Fruit fly (Drosophila melanogaster): Measurements from ENCODE around the gene gro.

Gene gro

DNA sequence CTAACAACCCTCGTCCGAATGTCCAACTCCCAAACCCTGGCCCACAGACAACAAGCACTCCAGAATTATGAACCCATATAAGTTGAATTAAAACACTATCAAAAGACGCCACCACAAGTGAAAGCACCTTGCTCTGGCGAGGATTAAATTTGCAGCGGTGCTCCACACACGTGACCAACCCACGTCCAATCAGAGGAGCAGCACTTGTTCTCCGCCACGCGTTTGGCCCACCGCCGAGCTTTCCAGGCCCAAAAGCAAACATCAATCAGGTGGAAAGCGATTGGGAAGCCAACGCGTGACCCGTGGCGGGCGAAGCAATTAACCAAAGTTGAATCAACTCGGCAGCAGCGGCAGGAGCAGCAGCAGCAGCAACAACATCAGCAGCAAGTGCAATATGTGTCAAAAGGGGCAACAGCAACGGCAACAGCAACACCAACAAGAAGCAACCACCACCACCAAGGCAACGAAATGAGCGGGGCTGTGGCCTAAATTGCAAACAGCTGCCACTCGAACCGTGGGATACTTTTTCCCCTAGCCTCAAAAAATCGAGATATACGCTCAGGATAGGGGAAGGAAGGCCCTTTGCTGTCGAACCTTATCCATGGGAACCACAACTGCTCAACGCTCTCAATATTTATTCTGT is 9.4 kb upstream of the gro start:
- no peak for TF ChIP-seq ovo (GFP tag; optimal IDR thresholded peaks at IDR 0.05)
- TF ChIP-seq Clk (GFP tag; optimal IDR thresholded peaks at IDR 0.05) = no peak
- TF ChIP-seq CG14711 (tag; optimal IDR thresholded peaks at IDR 0.05) = no peak
- no peak for TF ChIP-seq CG11617 (GFP tag; optimal IDR thresholded peaks at IDR 0.05)
- no peak for TF ChIP-seq CG7045 (GFP tag; optimal IDR thresholded peaks at IDR 0.05)
- no peak for TF ChIP-seq bab1 (GFP tag; optimal IDR thresholded peaks at IDR 0.05)
- no peak for TF ChIP-seq CG1620 (GFP tag; optimal IDR thresholded peaks at IDR 0.05)
- no peak for TF ChIP-seq Hr96 (GFP tag; optimal IDR thresholded peaks at IDR 0.05)
- TF ChIP-seq tj (GFP tag; optimal IDR thresholded peaks at IDR 0.05) = no peak
- TF ChIP-seq Mnt (GFP tag; optimal IDR thresholded peaks at IDR 0.05) = no peak
- no peak for TF ChIP-seq cic (GFP tag; optimal IDR thresholded peaks at IDR 0.05)
- TF ChIP-seq cnc (optimal IDR thresholded peaks at IDR 0.05) = no peak
- no peak for TF ChIP-seq CG33017 (tag; optimal IDR thresholded peaks at IDR 0.05)
- TF ChIP-seq pad (GFP tag; optimal IDR thresholded peaks at IDR 0.05) = no peak

- no peak for TF ChIP-seq CG1620 (GFP tag; optimal IDR thresholded peaks at IDR 0.05)
- TF ChIP-seq toe (GFP tag; optimal IDR thresholded peaks at IDR 0.05) = no peak
- no peak for TF ChIP-seq cic (GFP tag; optimal IDR thresholded peaks at IDR 0.05)
- TF ChIP-seq CG7101 (tag; optimal IDR thresholded peaks at IDR 0.05) = no peak
Measured at dm6 chr3R:26032611-26033001, 8.9 kb upstream of the gro start.

DNA sequence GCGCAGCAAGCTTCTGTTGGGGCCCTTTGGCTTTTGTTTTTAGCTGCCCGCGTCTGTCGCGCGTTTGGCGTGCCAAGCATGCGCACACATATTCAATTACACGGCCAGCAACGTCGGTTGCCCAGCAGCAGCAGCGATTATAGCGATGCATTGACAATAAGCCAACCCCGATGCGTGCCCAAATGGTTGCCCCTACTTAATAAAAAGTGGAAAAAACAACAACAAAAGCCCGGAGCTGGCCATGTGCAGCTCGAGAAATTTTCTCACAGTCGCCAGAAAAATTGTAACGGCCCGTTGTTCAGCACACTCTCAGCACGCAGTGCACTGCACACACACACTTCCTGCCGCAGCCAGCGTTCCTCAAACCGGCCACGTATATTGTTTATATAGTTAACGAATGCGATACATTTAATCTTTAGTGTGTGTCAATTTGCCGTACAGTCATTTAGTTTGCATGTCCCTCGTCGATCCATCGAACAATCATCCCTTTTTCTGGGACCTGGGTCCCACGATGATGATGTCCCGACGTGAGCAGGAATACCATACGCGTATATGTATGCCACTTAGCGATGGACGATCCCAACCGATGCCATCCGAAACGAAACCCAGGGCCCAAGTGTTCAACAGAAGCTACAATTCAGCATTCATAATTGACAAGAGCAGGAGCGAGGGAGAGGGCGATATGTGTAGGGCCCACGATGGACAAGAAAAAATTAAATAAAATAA is 6.7 kb upstream of the gro start:
- TF ChIP-seq cic (GFP tag; optimal IDR thresholded peaks at IDR 0.05) (no peak), tj (GFP tag; optimal IDR thresholded peaks at IDR 0.05) (peak; percentile 42)

DNA sequence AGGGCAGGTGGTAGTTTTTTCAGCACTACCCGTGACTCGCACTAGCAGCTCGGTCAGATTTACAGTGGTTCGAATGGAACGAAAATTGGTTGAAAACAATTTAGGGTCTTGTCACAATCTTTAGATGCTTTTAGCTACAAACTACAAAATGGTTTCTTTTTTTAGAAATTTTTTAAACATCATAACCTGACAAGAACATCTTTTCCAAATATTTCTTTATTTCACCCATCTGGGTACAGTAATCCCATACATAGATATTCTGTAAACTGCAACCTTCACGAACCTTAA is 6.2 kb upstream of the gro start:
- TF ChIP-seq CG7101 (tag; optimal IDR thresholded peaks at IDR 0.05) (no peak), Clk (GFP tag; optimal IDR thresholded peaks at IDR 0.05) (no peak), CG5204 (GFP tag; optimal IDR thresholded peaks at IDR 0.05) (no peak), bab1 (GFP tag; optimal IDR thresholded peaks at IDR 0.05) (no peak), Mnt (GFP tag; optimal IDR thresholded peaks at IDR 0.05) (no peak), CG1620 (GFP tag; optimal IDR thresholded peaks at IDR 0.05) (no peak), cic (GFP tag; optimal IDR thresholded peaks at IDR 0.05) (no peak), CG12768 (GFP tag; optimal IDR thresholded peaks at IDR 0.05) (no peak), CG14711 (tag; optimal IDR thresholded peaks at IDR 0.05) (no peak), ovo (GFP tag; optimal IDR thresholded peaks at IDR 0.05) (no peak), Hr96 (GFP tag; optimal IDR thresholded peaks at IDR 0.05) (no peak), CG11617 (GFP tag; optimal IDR thresholded peaks at IDR 0.05) (no peak), pad (GFP tag; optimal IDR thresholded peaks at IDR 0.05) (no peak), CG33017 (tag; optimal IDR thresholded peaks at IDR 0.05) (no peak), tj (GFP tag; optimal IDR thresholded peaks at IDR 0.05) (no peak), toe (GFP tag; optimal IDR thresholded peaks at IDR 0.05) (no peak), kay (GFP tag; ENCODE audit: borderline replicate concordance) (no peak), cnc (optimal IDR thresholded peaks at IDR 0.05) (no peak), Crg-1 (GFP tag; optimal IDR thresholded peaks at IDR 0.05) (no peak), CG7045 (GFP tag; optimal IDR thresholded peaks at IDR 0.05) (no peak)

DNA sequence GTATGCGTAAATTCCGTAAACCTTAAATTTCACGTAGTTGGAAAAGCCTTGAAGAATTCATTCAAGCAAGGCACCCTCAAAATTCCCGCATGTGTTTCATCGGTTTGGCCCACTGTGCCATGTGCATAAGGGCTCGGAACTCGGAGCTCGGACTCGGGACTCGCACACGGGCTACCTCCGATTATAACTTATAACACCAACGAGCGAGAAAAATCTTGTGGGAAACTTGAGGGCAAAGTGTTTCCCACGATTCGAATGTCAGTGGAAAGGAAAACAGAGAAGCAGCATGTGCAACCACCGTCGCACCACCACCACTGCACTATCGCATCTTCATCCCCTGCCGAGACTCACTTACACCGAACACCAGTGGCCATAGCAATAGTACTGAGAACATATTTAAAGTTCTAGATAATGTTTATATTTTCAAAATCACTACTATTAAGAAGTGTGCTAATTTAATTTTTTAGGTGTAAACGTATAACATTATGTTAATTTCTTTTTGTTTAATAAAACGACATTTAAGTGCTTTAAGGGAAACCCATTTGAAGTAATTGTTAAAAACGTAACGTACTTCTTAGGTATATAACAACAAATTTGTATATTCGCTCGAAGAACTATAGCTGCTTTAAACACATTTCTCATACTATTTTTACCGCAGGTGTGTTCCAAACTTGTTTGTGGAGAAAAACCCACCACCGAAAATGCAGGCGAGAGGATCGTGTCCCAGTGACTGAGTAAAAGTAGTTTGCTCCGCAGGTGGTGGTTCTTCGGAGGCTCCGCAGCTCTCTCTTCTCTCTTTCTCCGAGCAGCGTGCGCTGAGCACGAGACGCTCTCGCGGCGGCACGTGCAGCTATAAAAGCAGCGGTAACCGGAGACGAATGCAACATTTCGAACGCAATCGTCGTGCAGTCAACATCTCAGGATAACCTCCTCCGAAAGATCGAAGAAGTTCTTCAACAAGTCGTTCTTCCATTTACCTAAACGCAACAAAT is 5.1 kb upstream of the gro start:
- TF ChIP-seq CG7045 (GFP tag; optimal IDR thresholded peaks at IDR 0.05) = no peak
- TF ChIP-seq ovo (GFP tag; optimal IDR thresholded peaks at IDR 0.05) = no peak
- TF ChIP-seq CG7101 (tag; optimal IDR thresholded peaks at IDR 0.05) = peak; percentile 34

- TF ChIP-seq Crg-1 (GFP tag; optimal IDR thresholded peaks at IDR 0.05) = no peak
- TF ChIP-seq cic (GFP tag; optimal IDR thresholded peaks at IDR 0.05) = no peak
- no peak for TF ChIP-seq toe (GFP tag; optimal IDR thresholded peaks at IDR 0.05)
- TF ChIP-seq CG11617 (GFP tag; optimal IDR thresholded peaks at IDR 0.05) = no peak
- no peak for TF ChIP-seq Hr96 (GFP tag; optimal IDR thresholded peaks at IDR 0.05)
- TF ChIP-seq kay (GFP tag; ENCODE audit: borderline replicate concordance) = no peak
- no peak for TF ChIP-seq cnc (optimal IDR thresholded peaks at IDR 0.05)
- TF ChIP-seq tj (GFP tag; optimal IDR thresholded peaks at IDR 0.05) = no peak
- no peak for TF ChIP-seq ovo (GFP tag; optimal IDR thresholded peaks at IDR 0.05)
- TF ChIP-seq pad (GFP tag; optimal IDR thresholded peaks at IDR 0.05) = no peak
- no peak for TF ChIP-seq Clk (GFP tag; optimal IDR thresholded peaks at IDR 0.05)
- no peak for TF ChIP-seq CG12768 (GFP tag; optimal IDR thresholded peaks at IDR 0.05)
Measured at dm6 chr3R:26037899-26038298, 3.6 kb upstream of the gro start.

All from whole organism, adult.